Fruit fly (Drosophila melanogaster) whole organism, embryonic: ENCODE measurements around the gene CG43999.
A peak's percentile ranks its signal among the peaks of the same experiment; 100 is the strongest.

ENCODE experiments used
- CG11504 ChIP-seq: fragments of 200-800 bp; sonication (Bioruptor generic); optimal IDR thresholded peaks from 3 replicates; lab custom pipeline; 2019; ENCODE audit warnings: missing biosample characterization, mild to moderate bottlenecking, missing genetic modification characterization, moderate library complexity
- CG1233 ChIP-seq: fragments of 200-800 bp; sonication (Bioruptor generic); optimal IDR thresholded peaks from 4 replicates; lab custom pipeline; 2018; ENCODE audit warnings: missing biosample characterization, mild to moderate bottlenecking, missing genetic modification characterization
- CG13775 ChIP-seq: fragments of 200-800 bp; sonication (Bioruptor generic); optimal IDR thresholded peaks from 3 replicates; lab custom pipeline; 2017; ENCODE audit warnings: missing biosample characterization, mild to moderate bottlenecking, missing genetic modification characterization
- CG15011 ChIP-seq: fragments of 200-800 bp; sonication (Bioruptor generic); optimal IDR thresholded peaks from 3 replicates; lab custom pipeline; 2018; ENCODE audit warnings: missing biosample characterization, mild to moderate bottlenecking, missing genetic modification characterization
- CG17385 ChIP-seq: fragments of 200-800 bp; sonication (Bioruptor generic); optimal IDR thresholded peaks from 3 replicates; lab custom pipeline; 2018; ENCODE audit warnings: missing biosample characterization, mild to moderate bottlenecking, missing genetic modification characterization
- CG17568 ChIP-seq: fragments of 200-800 bp; sonication (Bioruptor generic); optimal IDR thresholded peaks from 2 replicates; lab custom pipeline; 2018; ENCODE audit warnings: missing biosample characterization, mild to moderate bottlenecking, missing genetic modification characterization, moderate library complexity
- CG17829 ChIP-seq: fragments of 200-800 bp; optimal IDR thresholded peaks from 2 replicates; lab custom pipeline; 2019; ENCODE audit warnings: missing biosample characterization, mild to moderate bottlenecking, missing genetic modification characterization, moderate library complexity
- CG18011 ChIP-seq: fragments of 200-800 bp; sonication (Bioruptor generic); optimal IDR thresholded peaks from 2 replicates; lab custom pipeline; 2017; ENCODE audit warnings: missing biosample characterization, missing genetic modification characterization, mild to moderate bottlenecking, moderate library complexity, missing genotype
- CG2712 ChIP-seq: fragments of 200-800 bp; optimal IDR thresholded peaks from 3 replicates; lab custom pipeline; 2019; ENCODE audit warnings: missing biosample characterization, mild to moderate bottlenecking, missing genetic modification characterization, moderate library complexity
- CG3163 ChIP-seq: fragments of 200-800 bp; sonication (Bioruptor generic); optimal IDR thresholded peaks from 3 replicates; lab custom pipeline; 2016; ENCODE audit warnings: missing biosample characterization, missing genetic modification characterization
- CG32772 ChIP-seq: fragments of 200-800 bp; sonication (Bioruptor generic); IDR thresholded peaks from 2 replicates; pipeline ENCODE4 v1.3.6; 2022; ENCODE audit warnings: missing biosample characterization, missing genetic modification characterization
- CG33213 ChIP-seq: fragments of 200-800 bp; sonication (Bioruptor generic); optimal IDR thresholded peaks from 3 replicates; lab custom pipeline; 2016; ENCODE audit warnings: missing biosample characterization, missing genetic modification characterization
- CG34224 ChIP-seq: fragments of 200-800 bp; sonication (Bioruptor generic); IDR thresholded peaks from 3 replicates; pipeline ENCODE4 v1.3.6; 2022; ENCODE audit warnings: missing biosample characterization, missing genetic modification characterization; ENCODE audit not compliant: partially characterized antibody
- CG4730 ChIP-seq: fragments of 200-800 bp; sonication (Bioruptor generic); IDR thresholded peaks from 2 replicates; pipeline ENCODE4 v1.3.6; 2022; ENCODE audit warnings: missing biosample characterization, missing genetic modification characterization
- CG8944 ChIP-seq: fragments of 200-800 bp; sonication (Bioruptor generic); optimal IDR thresholded peaks from 3 replicates; lab custom pipeline; 2016; ENCODE audit warnings: missing biosample characterization, missing genetic modification characterization
- CG9215 ChIP-seq: fragments of 200-800 bp; sonication (Bioruptor generic); IDR thresholded peaks from 2 replicates; pipeline ENCODE4 v1.3.6; 2022; ENCODE audit warnings: missing biosample characterization, missing genetic modification characterization
- CHES-1-like ChIP-seq: fragments of 200-800 bp; sonication (Bioruptor generic); optimal IDR thresholded peaks from 2 replicates; lab custom pipeline; 2016; ENCODE audit warnings: missing biosample characterization, missing genetic modification characterization
- CkIIα-i1 ChIP-seq: fragments of 200-800 bp; sonication (Bioruptor generic); IDR thresholded peaks from 2 replicates; pipeline ENCODE4 v1.3.6; 2022; ENCODE audit warnings: missing biosample characterization, missing genetic modification characterization
- Elba2 ChIP-seq: fragments of 200-800 bp; sonication (Bioruptor generic); optimal IDR thresholded peaks from 3 replicates; lab custom pipeline; 2016; ENCODE audit warnings: missing biosample characterization, missing genetic modification characterization
- H15 ChIP-seq: fragments of 200-800 bp; sonication (Bioruptor generic); IDR thresholded peaks from 3 replicates; pipeline ENCODE4 v1.3.6; 2022; ENCODE audit warnings: missing biosample characterization, missing genetic modification characterization
- Mrtf ChIP-seq: fragments of 200-800 bp; sonication (Bioruptor generic); IDR thresholded peaks from 3 replicates; pipeline ENCODE4 v1.3.6; 2022; ENCODE audit warnings: missing biosample characterization, missing genetic modification characterization
- Myb ChIP-seq: fragments of 200-800 bp; sonication (Bioruptor generic); optimal IDR thresholded peaks from 2 replicates; lab custom pipeline; 2016; ENCODE audit warnings: missing biosample characterization, missing genetic modification characterization
- NC2β ChIP-seq: fragments of 200-800 bp; sonication (Bioruptor generic); optimal IDR thresholded peaks from 2 replicates; lab custom pipeline; 2016; ENCODE audit warnings: missing biosample characterization, missing genetic modification characterization
- Nf-YB ChIP-seq: fragments of 200-800 bp; sonication (Bioruptor generic); optimal IDR thresholded peaks from 3 replicates; lab custom pipeline; 2019; ENCODE audit warnings: missing biosample characterization, mild to moderate bottlenecking, missing genetic modification characterization, moderate library complexity
- Side ChIP-seq: fragments of 200-800 bp; sonication (Bioruptor generic); optimal IDR thresholded peaks from 2 replicates; lab custom pipeline; 2016; ENCODE audit warnings: missing biosample characterization, missing genetic modification characterization
- Ssrp ChIP-seq: fragments of 200-800 bp; sonication (Bioruptor generic); optimal IDR thresholded peaks from 2 replicates; lab custom pipeline; 2018; ENCODE audit warnings: missing biosample characterization, mild to moderate bottlenecking, missing genetic modification characterization, moderate library complexity
- Stat92E ChIP-seq, 3 experiments: fragments of >200 bp in 2 of 3; fragments of 200-800 bp in 1 of 3; sonication (Bioruptor generic) in 1 of 3; optimal IDR thresholded peaks; 2 replicates each; lab custom pipeline; 2017 to 2019; ENCODE audit warnings: missing biosample characterization in 3 of 3, missing genetic modification characterization in 3 of 3, mild to moderate bottlenecking in 1 of 3, moderate library complexity in 1 of 3
- Tbp ChIP-seq: fragments of >200 bp; optimal IDR thresholded peaks from 2 replicates; lab custom pipeline; 2018; ENCODE audit warnings: missing biosample characterization, missing genetic modification characterization
- ap ChIP-seq: fragments of 200-800 bp; sonication (Bioruptor generic); IDR thresholded peaks from 2 replicates; pipeline ENCODE4 v1.3.6; 2022; ENCODE audit warnings: missing biosample characterization, missing genetic modification characterization
- br ChIP-seq: fragments of >200 bp; optimal IDR thresholded peaks from 2 replicates; lab custom pipeline; 2017
- cato ChIP-seq: fragments of 200-800 bp; sonication (Bioruptor generic); optimal IDR thresholded peaks from 2 replicates; lab custom pipeline; 2016; ENCODE audit warnings: missing biosample characterization, missing genetic modification characterization, borderline replicate concordance
- chinmo ChIP-seq: fragments of 200-800 bp; sonication (Bioruptor generic); IDR thresholded peaks from 4 replicates; pipeline ENCODE4 v1.3.6; 2022; ENCODE audit warnings: missing biosample characterization, missing genetic modification characterization; ENCODE audit not compliant: partially characterized antibody
- dysf ChIP-seq: fragments of 200-800 bp; sonication (Bioruptor generic); IDR thresholded peaks from 3 replicates; pipeline ENCODE4 v1.3.6; 2022; ENCODE audit warnings: missing biosample characterization, missing genetic modification characterization
- gem ChIP-seq: fragments of 200-800 bp; sonication (Bioruptor generic); optimal IDR thresholded peaks from 2 replicates; lab custom pipeline; 2019; ENCODE audit warnings: missing biosample characterization, mild to moderate bottlenecking, missing genetic modification characterization, moderate library complexity
- inv ChIP-seq: fragments of 200-800 bp; sonication (Bioruptor generic); IDR thresholded peaks from 2 replicates; pipeline ENCODE4 v1.3.6; 2022; ENCODE audit warnings: missing biosample characterization, missing genetic modification characterization; ENCODE audit not compliant: partially characterized antibody
- kay ChIP-seq: fragments of 200-800 bp; sonication (Bioruptor generic); optimal IDR thresholded peaks from 2 replicates; lab custom pipeline; 2016; ENCODE audit warnings: missing biosample characterization, missing genetic modification characterization
- lmd ChIP-seq: fragments of 200-800 bp; sonication (Bioruptor generic); IDR thresholded peaks from 2 replicates; pipeline ENCODE4 v1.3.6; 2022; ENCODE audit warnings: missing biosample characterization, missing genetic modification characterization
- nmo ChIP-seq: fragments of 200-800 bp; sonication (Bioruptor generic); optimal IDR thresholded peaks from 2 replicates; lab custom pipeline; 2018; ENCODE audit warnings: missing biosample characterization, mild to moderate bottlenecking, missing genetic modification characterization, moderate library complexity
- p53 ChIP-seq: fragments of 200-800 bp; sonication (Bioruptor generic); optimal IDR thresholded peaks from 2 replicates; lab custom pipeline; 2016; ENCODE audit warnings: missing biosample characterization, missing genetic modification characterization
- pho ChIP-seq: fragments of 200-800 bp; sonication (Bioruptor generic); optimal IDR thresholded peaks from 2 replicates; lab custom pipeline; 2016; ENCODE audit warnings: missing biosample characterization, missing genetic modification characterization
- pum ChIP-seq: fragments of 200-800 bp; sonication (Bioruptor generic); optimal IDR thresholded peaks from 2 replicates; lab custom pipeline; 2016; ENCODE audit warnings: missing biosample characterization, missing genetic modification characterization
- sim ChIP-seq: fragments of 200-800 bp; sonication (Bioruptor generic); IDR thresholded peaks from 2 replicates; pipeline ENCODE4 v1.3.6; 2022; ENCODE audit warnings: missing biosample characterization, missing genetic modification characterization
- sima ChIP-seq: fragments of 200-800 bp; sonication (Bioruptor generic); optimal IDR thresholded peaks from 2 replicates; lab custom pipeline; 2016; ENCODE audit warnings: missing biosample characterization, missing genetic modification characterization
- tx ChIP-seq: fragments of 200-800 bp; sonication (Bioruptor generic); optimal IDR thresholded peaks from 2 replicates; lab custom pipeline; 2016; ENCODE audit warnings: missing biosample characterization, missing genetic modification characterization
- vnd ChIP-seq: fragments of 200-800 bp; sonication (Bioruptor generic); IDR thresholded peaks from 3 replicates; pipeline ENCODE4 v1.3.6; 2022; ENCODE audit warnings: missing biosample characterization, missing genetic modification characterization; ENCODE audit not compliant: partially characterized antibody
- wdn ChIP-seq: fragments of 200-800 bp; sonication (Bioruptor generic); IDR thresholded peaks from 2 replicates; pipeline ENCODE4 v1.3.6; 2022; ENCODE audit warnings: missing biosample characterization, missing genetic modification characterization
- zen2 ChIP-seq: fragments of 200-800 bp; sonication (Bioruptor generic); IDR thresholded peaks from 3 replicates; pipeline ENCODE4 v1.3.6; 2022; ENCODE audit warnings: missing biosample characterization, missing genetic modification characterization; ENCODE audit not compliant: partially characterized antibody
- zfh2 ChIP-seq: fragments of 200-800 bp; sonication (Bioruptor generic); optimal IDR thresholded peaks from 2 replicates; lab custom pipeline; 2016; ENCODE audit warnings: missing biosample characterization, missing genetic modification characterization

Gene CG43999

dm6 chr3R:23939921-23940839, 11.4 kb upstream of the CG43999 start (continued):
- TF ChIP-seq CG32772 (GFP tag; lab: Robert Waterston, UW): peak; percentile 47; the same call in 1 of the 2 replicates
- TF ChIP-seq wdn (GFP tag; lab: Robert Waterston, UW): no peak
- no peak for TF ChIP-seq CG9215 (GFP tag; lab: Robert Waterston, UW)
- peak; percentile 43; the same call in 1 of the 3 replicates for TF ChIP-seq Mrtf (GFP tag; lab: Robert Waterston, UW)
- peak; percentile 52 for TF ChIP-seq CG17829 (tag; lab: Kevin White, UChicago)
- TF ChIP-seq Stat92E (GFP tag; optimal IDR thresholded peaks at IDR 0.05; lab: Kevin White, UChicago): peak in 1 of 3 experiments; percentile 1
- TF ChIP-seq pum (GFP tag; lab: Kevin White, UChicago): peak; percentile 47
- peak; percentile 87; the same call in 3 of the 4 replicates for TF ChIP-seq chinmo (GFP tag; lab: Robert Waterston, UW)
- TF ChIP-seq CG33213 (GFP tag; lab: Kevin White, UChicago): peak; percentile 66
- peak; percentile 13 for TF ChIP-seq Ssrp
- TF ChIP-seq CG15011 (GFP tag; lab: Kevin White, UChicago): peak; percentile 84
- no peak for TF ChIP-seq inv (GFP tag; lab: Robert Waterston, UW)
- no peak for TF ChIP-seq Elba2
- TF ChIP-seq CG8944: peak; percentile 19
- TF ChIP-seq tx: no peak
- TF ChIP-seq CG34224: 0 out of 3 replicates have a peak, but pooled peaks have one; percentile 21
- TF ChIP-seq zen2 (GFP tag; lab: Robert Waterston, UW): no peak
- TF ChIP-seq br (lab: Kevin White, UChicago): no peak
- peak; percentile 95 for TF ChIP-seq CG1233 (GFP tag; lab: Kevin White, UChicago)
- TF ChIP-seq Nf-YB (GFP tag; lab: Kevin White, UChicago): peak; percentile 70
- TF ChIP-seq CkIIα-i1 (GFP tag; lab: Robert Waterston, UW): peak; percentile 35; the same call in 1 of the 2 replicates
- peak; percentile 34 for TF ChIP-seq CG3163
- peak; percentile 84 for TF ChIP-seq gem (tag; lab: Kevin White, UChicago)
- peak; percentile 72 for TF ChIP-seq Side (GFP tag; lab: Kevin White, UChicago)
- TF ChIP-seq lmd: no peak
- peak; percentile 29; the same call in 1 of the 2 replicates for TF ChIP-seq ap (GFP tag; lab: Robert Waterston, UW)
- peak; percentile 81 for TF ChIP-seq NC2β
- peak; percentile 73 for TF ChIP-seq CG2712 (tag; lab: Kevin White, UChicago)
- TF ChIP-seq H15: peak; percentile 66
- peak; percentile 41; the same call in 1 of the 3 replicates for TF ChIP-seq dysf (GFP tag; lab: Robert Waterston, UW)
- TF ChIP-seq kay (GFP tag; lab: Kevin White, UChicago): peak; percentile 59
- TF ChIP-seq p53 (GFP tag; lab: Kevin White, UChicago): no peak
- TF ChIP-seq sima (GFP tag; lab: Kevin White, UChicago): peak; percentile 58
- TF ChIP-seq vnd (GFP tag; lab: Robert Waterston, UW): no peak
- no peak for TF ChIP-seq zfh2
- peak; percentile 44 for TF ChIP-seq cato (GFP tag; lab: Kevin White, UChicago)
- peak; percentile 39; the same call in 1 of the 2 replicates for TF ChIP-seq CG4730 (GFP tag; lab: Robert Waterston, UW)
- TF ChIP-seq CHES-1-like (GFP tag; lab: Kevin White, UChicago): peak; percentile 51
- peak; percentile 94 for TF ChIP-seq CG17568 (GFP tag; lab: Kevin White, UChicago)
- peak; percentile 55 for TF ChIP-seq CG18011
- peak; percentile 79 for TF ChIP-seq CG17385 (GFP tag; lab: Kevin White, UChicago)
- TF ChIP-seq pho (GFP tag; lab: Kevin White, UChicago): peak; percentile 9
- TF ChIP-seq Tbp (GFP tag; lab: Kevin White, UChicago): no peak
- no peak for TF ChIP-seq Myb (GFP tag; lab: Kevin White, UChicago)
- peak; percentile 77 for TF ChIP-seq CG11504 (tag; lab: Kevin White, UChicago)
- peak; percentile 50 for TF ChIP-seq nmo (GFP tag; lab: Kevin White, UChicago)
- peak; percentile 70 for TF ChIP-seq CG13775 (GFP tag; lab: Kevin White, UChicago)
- TF ChIP-seq sim (GFP tag; lab: Robert Waterston, UW): peak; percentile 84
